Fruit fly (Drosophila melanogaster) whole organism, wandering third instar larva: ENCODE measurements around the gene Naa80.

Experiments
- Dif ChIP-seq: fragments of 200-275, 200-300 bp; sonication (Bioruptor generic); optimal IDR thresholded peaks from 2 replicates; lab custom pipeline; 2018; ENCODE audit warnings: missing biosample characterization, missing genetic modification characterization; ENCODE audit not compliant: partially characterized antibody
- Hr83 ChIP-seq: fragments of 200-300 bp; sonication (Bioruptor generic); optimal IDR thresholded peaks from 2 replicates; lab custom pipeline; 2016; ENCODE audit warnings: missing biosample characterization, mild to moderate bottlenecking, missing genetic modification characterization, moderate library complexity; ENCODE audit not compliant: poor library complexity, severe bottlenecking
- Myc ChIP-seq: fragments of >200 bp; optimal IDR thresholded peaks from 2 replicates; lab custom pipeline; 2017
- OdsH ChIP-seq: fragments of 200-800 bp; sonication (Bioruptor generic); optimal IDR thresholded peaks from 2 replicates; lab custom pipeline; 2016; ENCODE audit warnings: missing biosample characterization, mild to moderate bottlenecking, missing genetic modification characterization
- dmrt93B ChIP-seq: fragments of 200-800 bp; sonication (Bioruptor generic); optimal IDR thresholded peaks from 2 replicates; lab custom pipeline; 2018; ENCODE audit warnings: missing biosample characterization, mild to moderate bottlenecking, missing genetic modification characterization
- foxo ChIP-seq, 2 experiments: fragments of 200-800 bp; sonication (Bioruptor generic); optimal IDR thresholded peaks; 2 replicates in 1 of 2; 3 replicates in 1 of 2; lab custom pipeline; 2016 to 2017; ENCODE audit warnings: missing biosample characterization in 2 of 2, missing genetic modification characterization in 2 of 2
- h ChIP-seq: fragments of 200-800 bp; sonication (Bioruptor generic); optimal IDR thresholded peaks from 3 replicates; lab custom pipeline; 2016; ENCODE audit warnings: missing biosample characterization, mild to moderate bottlenecking, missing genetic modification characterization
- pan ChIP-seq: fragments of >200 bp; optimal IDR thresholded peaks from 2 replicates; lab custom pipeline; 2017
- usp ChIP-seq: fragments of >200 bp; optimal IDR thresholded peaks from 2 replicates; lab custom pipeline; 2017; ENCODE audit warnings: missing biosample characterization, missing genetic modification characterization

dm6 chr3R:9739793-9740192, 27.8 kb upstream of the Naa80 start, which contains the start of gene side-VII:
- TF ChIP-seq Dif: no peak
- TF ChIP-seq pan (lab: Kevin White, UChicago): no peak
- no peak for TF ChIP-seq Myc
- TF ChIP-seq usp: no peak
- no peak for TF ChIP-seq Hr83 (GFP tag; lab: Kevin White, UChicago)
- TF ChIP-seq h (GFP tag; lab: Kevin White, UChicago): no peak
- TF ChIP-seq OdsH (GFP tag; lab: Kevin White, UChicago): no peak
- TF ChIP-seq dmrt93B (GFP tag; lab: Kevin White, UChicago): no peak
- TF ChIP-seq foxo (GFP tag; optimal IDR thresholded peaks at IDR 0.05; lab: Kevin White, UChicago): no peak
